Worm (Caenorhabditis elegans): Measurements from ENCODE around the gene K06H6.1.

ce11 chrV:578977-579376, 8.9 kb upstream of the K06H6.1 start, which contains the start of gene K06H6.4:
- TF ChIP-seq lin-39 (tag; optimal IDR thresholded peaks at IDR 0.05) (no peak), pqm-1 (tag; optimal IDR thresholded peaks at IDR 0.05) (no peak), ceh-82 (tag; optimal IDR thresholded peaks at IDR 0.05) (no peak), nhr-11 (tag; optimal IDR thresholded peaks at IDR 0.05) (no peak), lin-15B (tag; optimal IDR thresholded peaks at IDR 0.05) (no peak), unc-39 (tag; optimal IDR thresholded peaks at IDR 0.05) (no peak), fos-1 (tag; optimal IDR thresholded peaks at IDR 0.05) (no peak), elt-2 (tag; optimal IDR thresholded peaks at IDR 0.05) (no peak), tbx-2 (tag; optimal IDR thresholded peaks at IDR 0.05) (no peak), ZK546.5 (tag; optimal IDR thresholded peaks at IDR 0.05) (no peak)

All from whole organism, L3 larva.